Worm (Caenorhabditis elegans): ENCODE results near the gene srt-67.

DNA sequence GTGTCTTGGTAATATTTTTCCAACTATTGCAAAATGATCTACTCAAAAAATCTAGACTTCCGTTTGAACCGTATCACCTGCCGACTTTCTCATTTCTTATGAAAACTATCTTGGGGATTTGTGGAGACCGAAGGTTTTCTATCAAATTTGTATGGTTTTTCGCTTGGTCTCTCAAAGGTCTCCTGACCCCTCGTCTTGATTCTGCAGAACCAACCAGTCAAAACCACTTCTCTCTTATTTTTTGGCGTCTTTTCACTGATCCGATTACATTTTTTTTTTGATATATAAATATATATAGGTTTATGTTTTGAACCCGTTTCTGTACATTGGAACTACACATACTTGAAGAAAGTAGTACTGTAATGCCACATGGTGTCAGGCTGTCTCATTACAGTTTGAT lies 31.6 kb downstream of the srt-67 start:
- TF ChIP-seq ama-1 (optimal IDR thresholded peaks at IDR 0.05) (no peak), F13C5.2 (tag; optimal IDR thresholded peaks at IDR 0.05) (no peak), ceh-36 (tag; optimal IDR thresholded peaks at IDR 0.05) (no peak), flt-1 (GFP tag; IDR thresholded peaks at IDR 0.05) (no peak), aly-1 (tag; optimal IDR thresholded peaks at IDR 0.05) (no peak), hmbx-1 (tag; optimal IDR thresholded peaks at IDR 0.05) (no peak), sea-1 (GFP tag; conservative IDR thresholded peaks at IDR 0.05) (no peak), tra-4 (tag; optimal IDR thresholded peaks at IDR 0.05) (no peak), tbx-11 (GFP tag; IDR thresholded peaks at IDR 0.05) (no peak), ceh-13 (GFP tag; optimal IDR thresholded peaks at IDR 0.05) (no peak), ets-7 (tag; optimal IDR thresholded peaks at IDR 0.05) (no peak), scrt-1 (GFP tag; IDR thresholded peaks at IDR 0.05) (no peak), B0310.2 (tag; optimal IDR thresholded peaks at IDR 0.05) (no peak)
